Worm (Caenorhabditis elegans) whole organism, L4 larva: ENCODE measurements around the gene wrt-4.

Source experiments
- D1046.2 ChIP-seq: fragments of 200-800 bp; sonication (Bioruptor generic); IDR thresholded peaks from 2 replicates; pipeline ENCODE4 v1.3.6; 2022; ENCODE audit warnings: missing genetic modification characterization, missing compliant biosample characterization
- F10B5.3 ChIP-seq: sonication (generic microtip); optimal IDR thresholded peaks from 2 replicates; lab custom pipeline; 2016; ENCODE audit warnings: mild to moderate bottlenecking, missing genetic modification characterization, missing compliant biosample characterization
- T20F7.1 ChIP-seq: fragments of 200-800 bp; sonication (Bioruptor generic); optimal IDR thresholded peaks from 2 replicates; lab custom pipeline; 2018; ENCODE audit warnings: mild to moderate bottlenecking, missing genetic modification characterization, missing compliant biosample characterization
- T26A8.4 ChIP-seq: fragments of 200-800 bp; sonication (Bioruptor generic); IDR thresholded peaks from 2 replicates; pipeline ENCODE4 v1.3.6; 2022; ENCODE audit warnings: missing genetic modification characterization, missing compliant biosample characterization
- Y105C5A.15 ChIP-seq: fragments of 200-800 bp; sonication (Bioruptor generic); IDR thresholded peaks from 2 replicates; pipeline ENCODE4 v1.3.6; 2022; ENCODE audit warnings: missing genetic modification characterization, missing compliant biosample characterization
- Y5F2A.4 ChIP-seq: fragments of 200-800 bp; sonication (Bioruptor generic); optimal IDR thresholded peaks from 2 replicates; lab custom pipeline; 2018; ENCODE audit warnings: mild to moderate bottlenecking, missing genetic modification characterization, missing compliant biosample characterization
- ZK337.2 ChIP-seq: fragments of 200-800 bp; sonication (Bioruptor generic); IDR thresholded peaks from 2 replicates; pipeline ENCODE4 v1.3.6; 2022; ENCODE audit warnings: missing genetic modification reagents, missing genetic modification characterization, missing compliant biosample characterization
- ZK546.5 ChIP-seq, 2 experiments: sonication (generic microtip); optimal IDR thresholded peaks; 2 replicates each; lab custom pipeline; 2017; ENCODE audit warnings: missing biosample characterization in 2 of 2, missing genetic modification characterization in 2 of 2
- aha-1 ChIP-seq: fragments of 150-350 bp; peaks from one replicate; lab custom pipeline; 2014; ENCODE audit warnings: missing biosample characterization, missing genetic modification characterization
- arid-1 ChIP-seq: fragments of 200-800 bp; sonication (Bioruptor generic); conservative IDR thresholded peaks from 2 replicates; pipeline ENCODE4 v1.3.6; 2022; ENCODE audit warnings: missing genetic modification reagents, missing genetic modification characterization, missing compliant biosample characterization
- ceh-20 ChIP-seq: fragments of 200-800 bp; sonication (Bioruptor generic); IDR thresholded peaks from 2 replicates; pipeline ENCODE4 v1.3.6; 2022; ENCODE audit warnings: missing genetic modification reagents, missing genetic modification characterization, missing compliant biosample characterization
- ceh-32 ChIP-seq: sonication (generic microtip); optimal IDR thresholded peaks from 2 replicates; lab custom pipeline; 2016; ENCODE audit warnings: mild to moderate bottlenecking, missing genetic modification characterization, missing compliant biosample characterization; ENCODE audit not compliant: poor library complexity
- ceh-62 ChIP-seq: sonication (generic microtip); optimal IDR thresholded peaks from 2 replicates; lab custom pipeline; 2017; ENCODE audit warnings: missing biosample characterization, missing genetic modification characterization
- cey-2 ChIP-seq: sonication (generic microtip); optimal IDR thresholded peaks from 3 replicates; lab custom pipeline; 2017; ENCODE audit warnings: missing genetic modification characterization, mild to moderate bottlenecking, missing compliant biosample characterization, antibody characterized with exemption, borderline replicate concordance; ENCODE audit not compliant: insufficient read depth
- ctbp-1 ChIP-seq: fragments of 200-800 bp; sonication (Bioruptor generic); IDR thresholded peaks from 2 replicates; pipeline ENCODE4 v1.3.6; 2022; ENCODE audit warnings: missing genetic modification reagents, missing genetic modification characterization, missing compliant biosample characterization
- daf-12 ChIP-seq: fragments of 150-350 bp; optimal IDR thresholded peaks from 2 replicates; lab custom pipeline; 2014; ENCODE audit warnings: missing biosample characterization, missing genetic modification reagents, missing genetic modification characterization
- daf-16 ChIP-seq, 3 experiments: sonication (generic microtip); optimal IDR thresholded peaks; 2 replicates each; lab custom pipeline; 2016 to 2017; ENCODE audit warnings: missing genetic modification characterization in 3 of 3, missing genetic modification reagents in 3 of 3, mild to moderate bottlenecking in 2 of 3, missing compliant biosample characterization in 2 of 3, missing biosample characterization in 1 of 3, moderate library complexity in 1 of 3
- daf-19 ChIP-seq: fragments of 200-800 bp; sonication (Bioruptor generic); conservative IDR thresholded peaks from 2 replicates; pipeline ENCODE4 v1.3.6; 2022; ENCODE audit warnings: missing genetic modification characterization, missing compliant biosample characterization
- daf-8 ChIP-seq: fragments of 200-800 bp; sonication (Bioruptor generic); IDR thresholded peaks from 2 replicates; pipeline ENCODE4 v1.3.6; 2022; ENCODE audit warnings: missing genetic modification characterization, missing compliant biosample characterization
- egl-43 ChIP-seq: fragments of 200-800 bp; sonication (Bioruptor generic); IDR thresholded peaks from 2 replicates; pipeline ENCODE4 v1.3.6; 2022; ENCODE audit warnings: missing genetic modification reagents, missing genetic modification characterization, missing compliant biosample characterization
- fkh-10 ChIP-seq: fragments of 150-350 bp; optimal IDR thresholded peaks from 2 replicates; lab custom pipeline; 2014; ENCODE audit warnings: missing biosample characterization, missing genetic modification reagents, missing genetic modification characterization
- fos-1 ChIP-seq: fragments of 150-350 bp; optimal IDR thresholded peaks from 2 replicates; lab custom pipeline; 2014; ENCODE audit warnings: missing biosample characterization, missing genetic modification characterization
- gei-8 ChIP-seq: fragments of 200-800 bp; sonication (Bioruptor generic); optimal IDR thresholded peaks from 2 replicates; lab custom pipeline; 2018; ENCODE audit warnings: mild to moderate bottlenecking, missing genetic modification characterization, missing compliant biosample characterization
- hif-1 ChIP-seq, 2 experiments: sonication (generic microtip); optimal IDR thresholded peaks; 2 replicates each; lab custom pipeline; 2016 to 2017; ENCODE audit warnings: missing compliant biosample characterization in 2 of 2, missing genetic modification characterization in 2 of 2, missing genetic modification reagents in 2 of 2, missing genotype in 2 of 2, mild to moderate bottlenecking in 1 of 2
- hlh-11 ChIP-seq: fragments of 200-800 bp; sonication (Bioruptor generic); optimal IDR thresholded peaks from 2 replicates; lab custom pipeline; 2018; ENCODE audit warnings: mild to moderate bottlenecking, missing genetic modification characterization, missing compliant biosample characterization
- hlh-30 ChIP-seq: sonication (generic microtip); optimal IDR thresholded peaks from 2 replicates; lab custom pipeline; 2017; ENCODE audit warnings: antibody characterized with exemption, mild to moderate bottlenecking, missing genetic modification characterization, missing compliant biosample characterization; ENCODE audit not compliant: insufficient read depth
- lin-1 ChIP-seq: fragments of 200-800 bp; sonication (Bioruptor generic); IDR thresholded peaks from 2 replicates; pipeline ENCODE4 v1.3.6; 2022; ENCODE audit warnings: missing genetic modification reagents, missing genetic modification characterization, missing compliant biosample characterization
- lin-13 ChIP-seq: fragments of 150-350 bp; optimal IDR thresholded peaks from 2 replicates; lab custom pipeline; 2014; ENCODE audit warnings: missing biosample characterization, missing genetic modification reagents, missing genetic modification characterization
- lin-15B ChIP-seq: fragments of 150-350 bp; sonication (generic microtip); optimal IDR thresholded peaks from 3 replicates; lab custom pipeline; 2014; ENCODE audit warnings: missing biosample characterization, missing genetic modification characterization
- lin-39 ChIP-seq: fragments of 150-350 bp; optimal IDR thresholded peaks from 2 replicates; lab custom pipeline; 2014; ENCODE audit warnings: missing biosample characterization, missing genetic modification reagents, missing genetic modification characterization
- lir-3 ChIP-seq: sonication (generic microtip); optimal IDR thresholded peaks from 2 replicates; lab custom pipeline; 2016; ENCODE audit warnings: mild to moderate bottlenecking, missing genetic modification characterization, missing compliant biosample characterization
- mdl-1 ChIP-seq, 2 experiments: fragments of 150-350 bp in 1 of 2; sonication (generic microtip) in 1 of 2; optimal IDR thresholded peaks; 2 replicates each; lab custom pipeline; 2014 to 2017; ENCODE audit warnings: missing biosample characterization in 2 of 2, missing genetic modification characterization in 2 of 2
- mep-1 ChIP-seq: fragments of 150-350 bp; sonication (generic microtip); optimal IDR thresholded peaks from 3 replicates; lab custom pipeline; 2014; ENCODE audit warnings: missing biosample characterization, missing genetic modification characterization
- nhr-25 ChIP-seq: sonication (generic microtip); optimal IDR thresholded peaks from 2 replicates; lab custom pipeline; 2017; ENCODE audit warnings: missing genetic modification characterization, mild to moderate bottlenecking, missing compliant biosample characterization, antibody characterized with exemption, moderate library complexity, borderline replicate concordance; ENCODE audit not compliant: insufficient read depth
- nhr-42 ChIP-seq: fragments of 200-800 bp; sonication (Bioruptor generic); IDR thresholded peaks from 2 replicates; pipeline ENCODE4 v1.3.6; 2022; ENCODE audit warnings: missing genetic modification characterization, missing compliant biosample characterization
- nhr-48 ChIP-seq: sonication (generic microtip); optimal IDR thresholded peaks from 2 replicates; lab custom pipeline; 2016; ENCODE audit warnings: mild to moderate bottlenecking, missing genetic modification characterization, missing compliant biosample characterization
- nhr-6 ChIP-seq: fragments of 150-350 bp; optimal IDR thresholded peaks from 2 replicates; lab custom pipeline; 2014; ENCODE audit warnings: missing biosample characterization, missing genetic modification characterization
- nhr-76 ChIP-seq: fragments of 150-350 bp; optimal IDR thresholded peaks from 2 replicates; lab custom pipeline; 2014; ENCODE audit warnings: missing biosample characterization, missing genetic modification characterization
- pha-4 ChIP-seq, 2 experiments: fragments of 150-350 bp in 1 of 2; fragments of 200-800 bp in 1 of 2; sonication (Bioruptor generic) in 1 of 2; IDR thresholded peaks in 1 of 2; optimal IDR thresholded peaks in 1 of 2; 2 replicates each; pipeline versions ENCODE4 v1.3.6 to Lab custom; 2014 to 2022; ENCODE audit warnings: missing genetic modification characterization in 2 of 2, missing genetic modification reagents in 2 of 2, missing biosample characterization in 1 of 2, missing compliant biosample characterization in 1 of 2
- saeg-2 ChIP-seq: fragments of 200-800 bp; sonication (Bioruptor generic); IDR thresholded peaks from 2 replicates; pipeline ENCODE4 v1.3.6; 2022; ENCODE audit warnings: missing genetic modification reagents, missing genetic modification characterization, missing compliant biosample characterization
- sdz-12 ChIP-seq: fragments of 200-800 bp; sonication (Bioruptor generic); optimal IDR thresholded peaks from 2 replicates; lab custom pipeline; 2018; ENCODE audit warnings: mild to moderate bottlenecking, missing genetic modification characterization, missing compliant biosample characterization
- skn-1 ChIP-seq: fragments of 150-350 bp; optimal IDR thresholded peaks from 2 replicates; lab custom pipeline; 2014; ENCODE audit warnings: missing biosample characterization, missing genetic modification characterization
- snpc-1.2 ChIP-seq: fragments of 200-800 bp; sonication (Bioruptor generic); IDR thresholded peaks from 2 replicates; pipeline ENCODE4 v1.3.6; 2022; ENCODE audit warnings: missing genetic modification reagents, missing genetic modification characterization, missing compliant biosample characterization
- tag-97 ChIP-seq: fragments of 200-800 bp; sonication (Bioruptor generic); IDR thresholded peaks from 2 replicates; pipeline ENCODE4 v1.3.6; 2022; ENCODE audit warnings: missing genetic modification characterization, missing compliant biosample characterization
- unc-39 ChIP-seq: sonication (generic microtip); optimal IDR thresholded peaks from 2 replicates; lab custom pipeline; 2017; ENCODE audit warnings: missing biosample characterization, missing genetic modification characterization
- unc-62 ChIP-seq, 3 experiments: fragments of 150-350 bp in 1 of 3; sonication (generic microtip); optimal IDR thresholded peaks in 2 of 3; peaks in 1 of 3; 1 replicate in 1 of 3; 2 replicates in 2 of 3; lab custom pipeline; 2014 to 2017; ENCODE audit warnings: missing biosample characterization in 3 of 3, missing genetic modification characterization in 3 of 3, missing genetic modification reagents in 3 of 3, missing genotype in 1 of 3
- vab-7 ChIP-seq: fragments of 200-800 bp; sonication (Bioruptor generic); IDR thresholded peaks from 2 replicates; pipeline ENCODE4 v1.3.6; 2022; ENCODE audit warnings: missing genetic modification reagents, missing genetic modification characterization, missing compliant biosample characterization
- zag-1 ChIP-seq: fragments of 150-350 bp; optimal IDR thresholded peaks from 2 replicates; lab custom pipeline; 2014; ENCODE audit warnings: missing biosample characterization, missing genetic modification characterization
- ztf-7 ChIP-seq: fragments of 150-350 bp; optimal IDR thresholded peaks from 2 replicates; lab custom pipeline; 2014; ENCODE audit warnings: missing biosample characterization, missing genetic modification characterization

wrt-4 gene

DNA sequence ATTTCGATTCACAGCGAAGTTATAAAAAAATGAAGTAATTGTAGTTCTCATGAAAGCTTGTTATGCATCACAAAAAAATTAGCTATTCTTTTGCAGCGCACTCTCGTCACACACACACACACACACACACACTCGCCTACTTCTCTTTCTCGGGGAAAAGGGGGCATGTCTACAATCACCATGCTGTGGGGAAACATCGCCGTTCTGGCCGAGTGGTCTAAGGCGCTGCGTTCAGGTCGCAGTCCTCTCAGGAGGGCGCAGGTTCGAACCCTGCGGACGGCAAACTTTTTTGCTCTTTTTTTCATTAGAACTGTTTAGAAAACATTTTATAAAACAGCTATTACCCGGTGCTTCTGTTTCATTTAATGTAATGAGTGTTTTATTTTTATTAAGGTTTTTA lies 15.2 kb downstream of the wrt-4 start (continued):
- TF ChIP-seq vab-7 (GFP tag; lab: Robert Waterston, UW) (peak; percentile 86), unc-62 (GFP tag; optimal IDR thresholded peaks at IDR 0.05 in 1 of 2; lab: Kevin White, UChicago) (no peak), unc-62 (tag; optimal IDR thresholded peaks at IDR 0.05; lab: Kevin White, UChicago) (no peak), Y5F2A.4 (GFP tag; lab: Kevin White, UChicago) (peak; percentile 50), gei-8 (no peak), cey-2 (tag; lab: Kevin White, UChicago) (no peak), nhr-76 (tag; lab: Kevin White, UChicago) (no peak), snpc-1.2 (GFP tag; lab: Robert Waterston, UW) (peak; percentile 89), hif-1 (tag; optimal IDR thresholded peaks at IDR 0.05; lab: Kevin White, UChicago) (peak in 1 of 2 experiments; percentile 65), ceh-32 (tag; lab: Kevin White, UChicago) (no peak), ZK546.5 (tag; optimal IDR thresholded peaks at IDR 0.05; lab: Kevin White, UChicago) (no peak), daf-16 (GFP tag; optimal IDR thresholded peaks at IDR 0.05; lab: Kevin White, UChicago) (peak; percentile 35 to 78), daf-16 (tag; optimal IDR thresholded peaks at IDR 0.05; lab: Kevin White, UChicago) (peak; percentile 75), ctbp-1 (peak; percentile 75), unc-39 (tag; lab: Kevin White, UChicago) (no peak), mep-1 (tag; lab: Kevin White, UChicago) (peak; percentile 84), hlh-30 (tag; lab: Kevin White, UChicago) (peak; percentile 68), lin-15B (peak; percentile 82), daf-19 (GFP tag; lab: Robert Waterston, UW) (no peak), F10B5.3 (tag; lab: Kevin White, UChicago) (peak; percentile 12), nhr-25 (tag; lab: Kevin White, UChicago) (no peak), ztf-7 (tag; lab: Kevin White, UChicago) (peak; percentile 31), arid-1 (GFP tag; lab: Robert Waterston, UW) (peak; percentile 92), T26A8.4 (GFP tag; lab: Robert Waterston, UW) (peak; percentile 83), skn-1 (tag; lab: Kevin White, UChicago) (no peak), ZK337.2 (GFP tag; lab: Robert Waterston, UW) (no peak), nhr-48 (peak; percentile 41), egl-43 (GFP tag; lab: Robert Waterston, UW) (peak; percentile 96), fos-1 (tag; lab: Kevin White, UChicago) (no peak), saeg-2 (no peak), ceh-20 (GFP tag; lab: Robert Waterston, UW) (peak; percentile 84), aha-1 (tag; lab: Kevin White, UChicago) (no peak), ceh-62 (tag; lab: Kevin White, UChicago) (no peak), lin-13 (GFP tag; lab: Kevin White, UChicago) (no peak), hlh-11 (tag; lab: Kevin White, UChicago) (peak; percentile 74), daf-12 (tag; lab: Kevin White, UChicago) (no peak), tag-97 (no peak), pha-4 (GFP tag; IDR thresholded peaks at IDR 0.05; lab: Robert Waterston, UW) (peak; percentile 94), pha-4 (tag; optimal IDR thresholded peaks at IDR 0.05; lab: Kevin White, UChicago) (no peak), Y105C5A.15 (GFP tag; lab: Robert Waterston, UW) (peak; percentile 86), D1046.2 (GFP tag; lab: Robert Waterston, UW) (peak; percentile 79; the same call in 1 of the 2 replicates), fkh-10 (GFP tag; lab: Kevin White, UChicago) (peak; percentile 39), T20F7.1 (GFP tag; lab: Kevin White, UChicago) (peak; percentile 68), sdz-12 (GFP tag; lab: Kevin White, UChicago) (no peak), nhr-42 (GFP tag; lab: Robert Waterston, UW) (peak; percentile 83), lin-1 (GFP tag; lab: Robert Waterston, UW) (peak; percentile 58; the same call in 1 of the 2 replicates), lin-39 (tag; lab: Kevin White, UChicago) (no peak), nhr-6 (peak; percentile 8), daf-8 (peak; percentile 81; the same call in 1 of the 2 replicates), lir-3 (tag; lab: Kevin White, UChicago) (peak; percentile 41), mdl-1 (tag; optimal IDR thresholded peaks at IDR 0.05; lab: Kevin White, UChicago) (peak in 1 of 2 experiments; percentile 15), zag-1 (tag; lab: Kevin White, UChicago) (no peak)
